Worm (Caenorhabditis elegans): Measurements from ENCODE around the gene arrd-24.

Gene arrd-24

ce11 chrX:13945524-13945923 is 34.8 kb downstream of the arrd-24 start:
- peak; percentile 45 for TF ChIP-seq mls-2 (tag; optimal IDR thresholded peaks at IDR 0.05)
- no peak for TF ChIP-seq elt-3 (tag; optimal IDR thresholded peaks at IDR 0.05)
- peak; percentile 21 for TF ChIP-seq mep-1 (tag; optimal IDR thresholded peaks at IDR 0.05)
- peak; percentile 25 for TF ChIP-seq cnd-1 (tag; optimal IDR thresholded peaks at IDR 0.05)
- no peak for TF ChIP-seq flh-1 (GFP tag; optimal IDR thresholded peaks at IDR 0.05)
- no peak for TF ChIP-seq unc-39 (tag; optimal IDR thresholded peaks at IDR 0.05)
- TF ChIP-seq drap-1 (GFP tag; optimal IDR thresholded peaks at IDR 0.05): no peak
- no peak for TF ChIP-seq blmp-1 (tag; optimal IDR thresholded peaks at IDR 0.05)
- TF ChIP-seq lin-13 (tag; optimal IDR thresholded peaks at IDR 0.05): no peak
- TF ChIP-seq nhr-2 (tag; optimal IDR thresholded peaks at IDR 0.05): no peak
- peak; percentile 30 for TF ChIP-seq unc-120 (tag; optimal IDR thresholded peaks at IDR 0.05; ENCODE audit: poor library complexity, severe bottlenecking)
- no peak for TF ChIP-seq ces-1 (GFP tag; optimal IDR thresholded peaks at IDR 0.05)
- TF ChIP-seq lsy-2 (tag; optimal IDR thresholded peaks at IDR 0.05): no peak
- TF ChIP-seq pha-4 (tag; optimal IDR thresholded peaks at IDR 0.05): peak; percentile 61
- no peak for TF ChIP-seq lin-32 (GFP tag; optimal IDR thresholded peaks at IDR 0.05)
- TF ChIP-seq snpc-4 (tag; optimal IDR thresholded peaks at IDR 0.05): no peak
- no peak for TF ChIP-seq nhr-12 (tag; optimal IDR thresholded peaks at IDR 0.05)
- TF ChIP-seq ceh-43 (GFP tag; optimal IDR thresholded peaks at IDR 0.05): peak; percentile 3
- TF ChIP-seq hlh-1 (tag; optimal IDR thresholded peaks at IDR 0.05): peak; percentile 17
- TF ChIP-seq ceh-39 (tag; optimal IDR thresholded peaks at IDR 0.05): no peak
- TF ChIP-seq zip-8 (tag; optimal IDR thresholded peaks at IDR 0.05): no peak
- no peak for TF ChIP-seq bed-3 (GFP tag; optimal IDR thresholded peaks at IDR 0.05)
- no peak for TF ChIP-seq nhr-28 (tag; optimal IDR thresholded peaks at IDR 0.05)
- TF ChIP-seq tbx-8 (GFP tag; optimal IDR thresholded peaks at IDR 0.05): no peak
- no peak for TF ChIP-seq sem-2 (GFP tag; optimal IDR thresholded peaks at IDR 0.05)
- TF ChIP-seq mab-5 (tag; optimal IDR thresholded peaks at IDR 0.05): no peak
- TF ChIP-seq nhr-237 (tag; optimal IDR thresholded peaks at IDR 0.05): peak; percentile 3
- TF ChIP-seq sptf-1 (tag; optimal IDR thresholded peaks at IDR 0.05): peak; percentile 18
- TF ChIP-seq M03D4.4 (tag; optimal IDR thresholded peaks at IDR 0.05): no peak

ce11 chrX:13945090-13945489 is 35.2 kb downstream of the arrd-24 start:
- no peak for TF ChIP-seq sptf-1 (tag; optimal IDR thresholded peaks at IDR 0.05)
- no peak for TF ChIP-seq nhr-237 (tag; optimal IDR thresholded peaks at IDR 0.05)
- TF ChIP-seq pha-4 (tag; optimal IDR thresholded peaks at IDR 0.05): peak; percentile 73
- TF ChIP-seq zip-8 (tag; optimal IDR thresholded peaks at IDR 0.05): no peak
- no peak for TF ChIP-seq lsy-2 (tag; optimal IDR thresholded peaks at IDR 0.05)
- TF ChIP-seq elt-3 (tag; optimal IDR thresholded peaks at IDR 0.05): no peak
- peak; percentile 33 for TF ChIP-seq ces-1 (GFP tag; optimal IDR thresholded peaks at IDR 0.05)

DNA sequence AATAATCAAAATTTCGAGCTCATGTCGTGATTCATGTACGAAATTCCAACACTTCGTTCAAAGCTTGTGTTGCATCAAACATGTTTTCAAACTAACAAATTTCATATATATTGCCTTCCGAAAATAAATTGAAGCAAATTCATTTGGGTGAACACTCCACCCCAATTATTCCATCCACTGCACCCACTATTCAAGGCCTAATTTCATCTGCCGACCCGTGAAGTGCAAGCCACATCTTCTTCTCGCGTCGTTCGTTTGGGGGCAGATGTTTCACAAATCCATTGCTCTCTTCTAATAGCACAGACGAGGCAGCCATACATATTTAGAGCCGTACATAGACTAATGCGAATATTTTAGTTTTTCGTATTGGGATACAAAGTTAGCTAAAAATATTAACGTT is 36.1 kb downstream of the arrd-24 start:
- peak; percentile 9 for TF ChIP-seq mep-1 (tag; optimal IDR thresholded peaks at IDR 0.05)
- TF ChIP-seq ces-1 (GFP tag; optimal IDR thresholded peaks at IDR 0.05): peak; percentile 98
- TF ChIP-seq ceh-43 (GFP tag; optimal IDR thresholded peaks at IDR 0.05): no peak
- no peak for TF ChIP-seq lin-13 (tag; optimal IDR thresholded peaks at IDR 0.05)
- TF ChIP-seq cnd-1 (tag; optimal IDR thresholded peaks at IDR 0.05): peak; percentile 18

- TF ChIP-seq nhr-76 (tag; optimal IDR thresholded peaks at IDR 0.05) (no peak), lsy-2 (tag; optimal IDR thresholded peaks at IDR 0.05) (no peak), zip-8 (tag; optimal IDR thresholded peaks at IDR 0.05) (no peak), nhr-2 (tag; optimal IDR thresholded peaks at IDR 0.05) (no peak), mab-5 (tag; optimal IDR thresholded peaks at IDR 0.05) (no peak), pha-4 (tag; optimal IDR thresholded peaks at IDR 0.05) (no peak), M03D4.4 (tag; optimal IDR thresholded peaks at IDR 0.05) (no peak), ces-1 (GFP tag; optimal IDR thresholded peaks at IDR 0.05) (no peak), ceh-83 (GFP tag; optimal IDR thresholded peaks at IDR 0.05) (no peak), mls-2 (tag; optimal IDR thresholded peaks at IDR 0.05) (no peak), nhr-12 (tag; optimal IDR thresholded peaks at IDR 0.05) (no peak), elt-3 (tag; optimal IDR thresholded peaks at IDR 0.05) (no peak), unc-39 (tag; optimal IDR thresholded peaks at IDR 0.05) (no peak), hlh-1 (tag; optimal IDR thresholded peaks at IDR 0.05) (no peak), ham-2 (GFP tag; optimal IDR thresholded peaks at IDR 0.05) (no peak), sptf-1 (tag; optimal IDR thresholded peaks at IDR 0.05) (no peak), tbx-8 (GFP tag; optimal IDR thresholded peaks at IDR 0.05) (no peak)
Observed at ce11 chrX:13941865-13942264, 38.5 kb downstream of the arrd-24 start.

- TF ChIP-seq unc-62 (GFP tag; optimal IDR thresholded peaks at IDR 0.05) (peak; percentile 90), elt-1 (tag; optimal IDR thresholded peaks at IDR 0.05; ENCODE audit: borderline replicate concordance, insufficient read depth) (peak; percentile 34), ham-2 (GFP tag; optimal IDR thresholded peaks at IDR 0.05) (peak; percentile 55), ceh-39 (tag; optimal IDR thresholded peaks at IDR 0.05) (no peak)
Observed at ce11 chrX:13941296-13941695, 39.0 kb downstream of the arrd-24 start.
